Worm (Caenorhabditis elegans) whole organism, young adult: ENCODE data around the gene try-14.

ENCODE experiments used
- B0336.3 ChIP-seq: fragments of 200-800 bp; sonication (Bioruptor generic); IDR thresholded peaks from 2 replicates; pipeline ENCODE4 v1.3.6; 2022; ENCODE audit warnings: missing genetic modification characterization, missing compliant biosample characterization
- D2030.7 ChIP-seq: fragments of 200-800 bp; sonication (Bioruptor generic); IDR thresholded peaks from 2 replicates; pipeline ENCODE4 v1.3.6; 2022; ENCODE audit warnings: missing genetic modification reagents, missing genetic modification characterization, missing compliant biosample characterization
- F22D6.2 ChIP-seq: sonication (generic microtip); optimal IDR thresholded peaks from 2 replicates; lab custom pipeline; 2016; ENCODE audit warnings: mild to moderate bottlenecking, missing genetic modification characterization, missing compliant biosample characterization
- F39B2.1 ChIP-seq: fragments of 200-800 bp; sonication (Bioruptor generic); IDR thresholded peaks from 2 replicates; pipeline ENCODE4 v1.3.6; 2022; ENCODE audit warnings: missing genetic modification reagents, missing genetic modification characterization, missing compliant biosample characterization
- Y95B8A.8 ChIP-seq: fragments of 200-800 bp; sonication (Bioruptor generic); IDR thresholded peaks from 2 replicates; pipeline ENCODE4 v1.3.6; 2022; ENCODE audit warnings: missing genetic modification reagents, missing genetic modification characterization, missing compliant biosample characterization
- atf-7 ChIP-seq: sonication (generic microtip); optimal IDR thresholded peaks from 2 replicates; lab custom pipeline; 2017; ENCODE audit warnings: mild to moderate bottlenecking, missing genetic modification characterization, missing compliant biosample characterization
- attf-5 ChIP-seq: fragments of 200-800 bp; sonication (Bioruptor generic); optimal IDR thresholded peaks from 2 replicates; lab custom pipeline; 2018; ENCODE audit warnings: mild to moderate bottlenecking, missing genetic modification characterization, missing compliant biosample characterization
- ceh-27 ChIP-seq: fragments of 200-800 bp; sonication (Bioruptor generic); optimal IDR thresholded peaks from 2 replicates; lab custom pipeline; 2018; ENCODE audit warnings: mild to moderate bottlenecking, missing genetic modification characterization, moderate library complexity, missing compliant biosample characterization
- ets-4 ChIP-seq: fragments of 200-800 bp; sonication (Bioruptor generic); optimal IDR thresholded peaks from 2 replicates; lab custom pipeline; 2018; ENCODE audit warnings: mild to moderate bottlenecking, missing genetic modification characterization, missing compliant biosample characterization
- snpc-4 ChIP-seq, 5 experiments: fragments of 150-350 bp in 1 of 5; sonication (generic microtip) in 4 of 5; optimal IDR thresholded peaks; 2 replicates each; lab custom pipeline; 2014 to 2018; ENCODE audit warnings: missing genetic modification characterization in 5 of 5, missing biosample characterization in 3 of 5, antibody characterized with exemption in 2 of 5, mild to moderate bottlenecking in 2 of 5, missing compliant biosample characterization in 2 of 5, missing genotype in 2 of 5, moderate library complexity in 2 of 5, missing genetic modification reagents in 1 of 5
- tbp1 ChIP-seq: fragments of 200-800 bp; sonication (Bioruptor generic); optimal IDR thresholded peaks from 2 replicates; lab custom pipeline; 2018; ENCODE audit warnings: mild to moderate bottlenecking, missing genetic modification characterization, missing compliant biosample characterization
- unc-130 ChIP-seq: sonication (generic microtip); optimal IDR thresholded peaks from 2 replicates; lab custom pipeline; 2016; ENCODE audit warnings: missing genetic modification reagents, missing genetic modification characterization, missing compliant biosample characterization
- ztf-3 ChIP-seq: fragments of 200-800 bp; sonication (Bioruptor generic); optimal IDR thresholded peaks from 2 replicates; lab custom pipeline; 2018; ENCODE audit warnings: mild to moderate bottlenecking, missing genetic modification characterization, missing compliant biosample characterization

DNA sequence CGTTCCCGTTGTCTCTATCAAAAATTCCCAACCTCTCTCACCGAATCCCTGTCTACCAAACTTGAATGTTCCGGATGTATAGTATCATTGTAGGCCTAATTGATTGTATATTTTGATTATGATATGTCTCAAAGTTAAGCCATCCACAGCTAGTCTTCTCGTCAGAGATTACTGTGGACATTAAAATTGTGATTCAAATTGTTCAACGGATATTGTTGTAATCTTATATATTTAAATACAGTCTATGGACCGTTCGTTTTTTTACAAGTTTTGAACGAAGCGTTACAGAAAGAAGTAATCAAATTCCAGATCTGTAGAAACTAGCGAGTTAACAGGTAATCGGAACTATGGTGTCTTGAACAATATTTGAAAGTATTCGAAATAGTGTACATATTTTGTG lies 14.6 kb downstream of the try-14 start, which contains the start of gene F48E3.9:
- TF ChIP-seq D2030.7 (no peak), F39B2.1 (GFP tag; lab: Robert Waterston, UW) (no peak), ets-4 (no peak), B0336.3 (GFP tag; lab: Robert Waterston, UW) (no peak), tbp1 (GFP tag; lab: Kevin White, UChicago) (no peak), ztf-3 (GFP tag; lab: Kevin White, UChicago) (no peak), ceh-27 (no peak), Y95B8A.8 (GFP tag; lab: Robert Waterston, UW) (no peak), snpc-4 (GFP tag; optimal IDR thresholded peaks at IDR 0.05; lab: Kevin White, UChicago) (no peak), snpc-4 (tag; optimal IDR thresholded peaks at IDR 0.05; lab: Kevin White, UChicago) (no peak), attf-5 (GFP tag; lab: Kevin White, UChicago) (no peak), unc-130 (no peak), atf-7 (tag; lab: Kevin White, UChicago) (no peak), F22D6.2 (tag; lab: Kevin White, UChicago) (no peak)
